Worm (Caenorhabditis elegans): Measurements from ENCODE around the gene T02G5.7.

- TF ChIP-seq zip-4 (GFP tag; optimal IDR thresholded peaks at IDR 0.05) (no peak), unc-86 (tag; optimal IDR thresholded peaks at IDR 0.05) (no peak)
Observed at ce11 chrII:7116350-7116749, 40.9 kb downstream of the T02G5.7 start, which contains the start of gene spon-1.

Data from whole organism, L1 larva.